Fruit fly (Drosophila melanogaster) ovary, adult (tissue): ENCODE measurements around the gene CG10469.

Source experiments
- CG17801 ChIP-seq: fragments of 200-800 bp; optimal IDR thresholded peaks from 2 replicates; lab custom pipeline; 2019; ENCODE audit warnings: missing biosample characterization, mild to moderate bottlenecking, missing genetic modification characterization, moderate library complexity; ENCODE audit not compliant: partially characterized antibody

CG10469 gene

dm6 chr3L:6071454-6072189 lies 21.5 kb downstream of the CG10469 start, which contains the start of gene CG6602:
TSS of gene CG6602 (plus strand) at chr3L:6072139.
- TF ChIP-seq CG17801 (GFP tag; lab: Kevin White, UChicago), result peak; percentile 48

dm6 chr3L:6070119-6070518 lies 23.0 kb downstream of the CG10469 start:
- TF ChIP-seq CG17801 (GFP tag; lab: Kevin White, UChicago), result no peak

- no peak for TF ChIP-seq CG17801 (GFP tag; lab: Kevin White, UChicago)
These were observed 24.9 kb downstream of the CG10469 start for dm6 chr3L:6068178-6068577.

dm6 chr3L:6065881-6066389 lies 27.2 kb downstream of the CG10469 start, which contains the start of gene CG42269:
TSS of gene CG42269 (plus strand) at chr3L:6066296.
- TF ChIP-seq CG17801 (GFP tag; lab: Kevin White, UChicago), result no peak

- TF ChIP-seq CG17801 (GFP tag; lab: Kevin White, UChicago), result no peak
These were observed 30.1 kb downstream of the CG10469 start, which contains the start of gene CG10472 for dm6 chr3L:6062860-6063607. TSS of gene CG10472 (minus strand) at chr3L:6062910.

dm6 chr3L:6059062-6059708 lies 33.9 kb downstream of the CG10469 start, which contains the start of gene CG6592:
TSS of gene CG6592 (plus strand) at chr3L:6059658.
- TF ChIP-seq CG17801 (GFP tag; lab: Kevin White, UChicago), result no peak

- no peak for TF ChIP-seq CG17801 (GFP tag; lab: Kevin White, UChicago)
These were observed 38.3 kb downstream of the CG10469 start, which contains the start of gene tant for dm6 chr3L:6054803-6055202. TSS of gene tant (plus strand) at chr3L:6055136.

- no peak for TF ChIP-seq CG17801 (GFP tag; lab: Kevin White, UChicago)
These were observed 38.8 kb downstream of the CG10469 start, which contains the start of gene Jon65Ai for dm6 chr3L:6054343-6054742. TSS of gene Jon65Ai (minus strand) at chr3L:6054443.

- TF ChIP-seq CG17801 (GFP tag; lab: Kevin White, UChicago), result no peak
These were observed 41.1 kb downstream of the CG10469 start, which contains the start of gene Jon65Aii for dm6 chr3L:6052021-6052420. TSS of gene Jon65Aii (plus strand) at chr3L:6052321.

dm6 chr3L:6050230-6050807 lies 42.8 kb downstream of the CG10469 start, which contains the start of gene Jon65Aiii:
TSS of gene Jon65Aiii (plus strand) at chr3L:6050757.
- no peak for TF ChIP-seq CG17801 (GFP tag; lab: Kevin White, UChicago)
